Fruit fly (Drosophila melanogaster) whole organism, prepupa: Measurements from ENCODE around the gene ppk23.

ENCODE experiments used
- CG10631 ChIP-seq: fragments of 200-800 bp; sonication (Bioruptor generic); optimal IDR thresholded peaks from 2 replicates; lab custom pipeline; 2016; ENCODE audit warnings: missing biosample characterization, missing genetic modification characterization
- CG11762 ChIP-seq: fragments of 200-800 bp; sonication (Bioruptor generic); optimal IDR thresholded peaks from 3 replicates; lab custom pipeline; 2016; ENCODE audit warnings: missing biosample characterization, missing genetic modification characterization; ENCODE audit not compliant: insufficient read depth
- CG11902 ChIP-seq: fragments of 200-800 bp; sonication (Bioruptor generic); optimal IDR thresholded peaks from 3 replicates; lab custom pipeline; 2016; ENCODE audit warnings: missing biosample characterization, missing genetic modification characterization
- CG6792 ChIP-seq: fragments of 200-800 bp; sonication (Bioruptor generic); optimal IDR thresholded peaks from 3 replicates; lab custom pipeline; 2016; ENCODE audit warnings: missing biosample characterization, missing genetic modification characterization
- CG7368 ChIP-seq: fragments of 200-800 bp; sonication (Bioruptor generic); optimal IDR thresholded peaks from 3 replicates; lab custom pipeline; 2016; ENCODE audit warnings: missing biosample characterization, missing genetic modification characterization
- CG8319 ChIP-seq: fragments of 200-800 bp; sonication (Bioruptor generic); optimal IDR thresholded peaks from 3 replicates; lab custom pipeline; 2016; ENCODE audit warnings: missing biosample characterization, missing genetic modification characterization
- Eip75B ChIP-seq: fragments of 200-800 bp; sonication (Bioruptor generic); optimal IDR thresholded peaks from 3 replicates; lab custom pipeline; 2016; ENCODE audit warnings: missing biosample characterization, missing genetic modification characterization
- cyc ChIP-seq: fragments of 200-800 bp; sonication (Bioruptor generic); optimal IDR thresholded peaks from 3 replicates; lab custom pipeline; 2016; ENCODE audit warnings: missing biosample characterization, missing genetic modification characterization
- fd85E ChIP-seq: fragments of 200-800 bp; sonication (Bioruptor generic); optimal IDR thresholded peaks from 3 replicates; lab custom pipeline; 2016; ENCODE audit warnings: missing biosample characterization, missing genetic modification characterization
- lz ChIP-seq: fragments of 200-800 bp; sonication (Bioruptor generic); optimal IDR thresholded peaks from 3 replicates; lab custom pipeline; 2016; ENCODE audit warnings: missing biosample characterization, missing genetic modification characterization

DNA sequence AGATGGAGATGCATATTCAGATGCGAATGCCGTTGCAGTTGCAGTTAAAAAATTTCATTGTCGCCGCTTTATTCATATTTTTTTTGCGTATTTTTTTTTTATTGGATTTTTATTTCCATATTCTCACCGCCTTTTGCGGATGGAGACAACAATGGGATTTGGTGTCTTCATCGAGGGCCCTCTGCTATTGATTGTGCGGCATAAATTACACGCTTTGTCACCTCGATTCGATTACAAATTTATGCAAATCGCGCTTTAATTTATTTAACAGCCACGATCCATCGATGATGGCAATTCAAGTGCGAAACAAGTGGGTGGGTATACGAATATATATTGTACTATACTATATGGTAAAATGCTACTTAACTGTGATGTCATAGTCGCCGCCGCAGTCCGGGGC is 14.7 kb upstream of the ppk23 start:
- no peak for TF ChIP-seq cyc (GFP tag; lab: Kevin White, UChicago)
- no peak for TF ChIP-seq CG10631 (GFP tag; lab: Kevin White, UChicago)
- no peak for TF ChIP-seq lz
- no peak for TF ChIP-seq CG7368 (GFP tag; lab: Kevin White, UChicago)
- no peak for TF ChIP-seq CG11902 (GFP tag; lab: Kevin White, UChicago)
- no peak for TF ChIP-seq CG6792
- TF ChIP-seq CG11762 (GFP tag; lab: Kevin White, UChicago) = no peak
- no peak for TF ChIP-seq Eip75B (GFP tag; lab: Kevin White, UChicago)
- TF ChIP-seq fd85E (GFP tag; lab: Kevin White, UChicago) = no peak
- TF ChIP-seq CG8319 (GFP tag; lab: Kevin White, UChicago) = no peak
